Worm (Caenorhabditis elegans) whole organism, L2 larva: ENCODE measurements around the gene F41E7.7.

ENCODE experiments used
- ama-1 ChIP-seq: fragments of 150-350 bp; optimal IDR thresholded peaks from 2 replicates; lab custom pipeline; 2018; ENCODE audit warnings: inconsistent platforms
- lin-39 ChIP-seq: fragments of 150-350 bp; optimal IDR thresholded peaks from 2 replicates; lab custom pipeline; 2014; ENCODE audit warnings: missing biosample characterization, missing genetic modification reagents, missing genetic modification characterization
- nhr-237 ChIP-seq: fragments of 150-350 bp; optimal IDR thresholded peaks from 2 replicates; lab custom pipeline; 2014; ENCODE audit warnings: missing biosample characterization, missing genetic modification characterization
- skn-1 ChIP-seq: sonication (generic microtip); optimal IDR thresholded peaks from 2 replicates; lab custom pipeline; 2017; ENCODE audit warnings: missing biosample characterization, missing genetic modification characterization

DNA sequence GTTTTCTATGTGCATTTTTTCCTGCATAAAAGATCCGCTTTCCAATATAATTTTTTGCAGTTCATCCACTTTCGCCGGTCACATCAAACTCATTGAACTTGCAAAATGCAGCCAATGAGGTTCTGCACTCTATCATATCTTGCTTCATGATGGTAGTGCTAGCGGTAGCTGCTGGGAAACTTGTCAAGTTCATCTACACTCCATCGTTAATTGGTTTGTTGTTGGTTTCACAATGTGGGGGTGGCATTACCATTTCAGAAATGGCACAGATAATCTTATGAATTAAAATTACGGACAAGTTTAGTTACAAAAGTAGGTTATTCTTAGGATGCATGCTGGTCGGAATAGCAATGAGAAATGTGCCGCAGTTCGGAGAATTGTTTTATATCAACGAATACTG is 33.1 kb upstream of the F41E7.7 start:
- TF ChIP-seq nhr-237 (tag; lab: Kevin White, UChicago): no peak
- no peak for TF ChIP-seq lin-39 (tag; lab: Kevin White, UChicago)
- TF ChIP-seq skn-1: no peak
- TF ChIP-seq ama-1 (lab: Kevin White, UChicago): no peak
